Fruit fly (Drosophila melanogaster) whole organism, embryonic: ENCODE data around the gene Drice.

Experiments
- Adf1 ChIP-seq: fragments of 200-800 bp; sonication (Bioruptor generic); IDR thresholded peaks from 2 replicates; pipeline ENCODE4 v1.3.6; 2022; ENCODE audit warnings: missing biosample characterization, missing genetic modification characterization
- Blimp-1 ChIP-seq: fragments of 200-800 bp; sonication (Bioruptor generic); optimal IDR thresholded peaks from 3 replicates; lab custom pipeline; 2018; ENCODE audit warnings: missing biosample characterization, missing genetic modification characterization, mild to moderate bottlenecking, moderate library complexity, missing genetic modification reagents
- Bteb2 ChIP-seq: fragments of 200-800 bp; sonication (Bioruptor generic); optimal IDR thresholded peaks from 2 replicates; lab custom pipeline; 2016; ENCODE audit warnings: missing biosample characterization, missing genetic modification characterization
- C15 ChIP-seq: fragments of 200-800 bp; sonication (Bioruptor generic); IDR thresholded peaks from 3 replicates; pipeline ENCODE4 v1.3.6; 2022; ENCODE audit warnings: missing biosample characterization, missing genetic modification characterization
- CG12391 ChIP-seq: fragments of 200-800 bp; sonication (Bioruptor generic); optimal IDR thresholded peaks from 3 replicates; lab custom pipeline; 2018; ENCODE audit warnings: missing biosample characterization, mild to moderate bottlenecking, missing genetic modification characterization, moderate library complexity
- CG14441 ChIP-seq: fragments of 200-800 bp; sonication (Bioruptor generic); IDR thresholded peaks from 2 replicates; pipeline ENCODE4 v1.3.6; 2022; ENCODE audit warnings: missing biosample characterization, missing genetic modification characterization
- CG14710 ChIP-seq: fragments of 200-800 bp; sonication (Bioruptor generic); optimal IDR thresholded peaks from 3 replicates; lab custom pipeline; 2019; ENCODE audit warnings: missing biosample characterization, mild to moderate bottlenecking, missing genetic modification characterization, moderate library complexity
- CG16863 ChIP-seq: fragments of 200-800 bp; sonication (Bioruptor generic); optimal IDR thresholded peaks from 3 replicates; lab custom pipeline; 2016; ENCODE audit warnings: missing biosample characterization, missing genetic modification characterization
- CG17359 ChIP-seq: fragments of 200-800 bp; sonication (Bioruptor generic); optimal IDR thresholded peaks from 3 replicates; lab custom pipeline; 2018; ENCODE audit warnings: missing biosample characterization, mild to moderate bottlenecking, missing genetic modification characterization, moderate library complexity
- CG17912 ChIP-seq: fragments of 200-800 bp; sonication (Bioruptor generic); optimal IDR thresholded peaks from 2 replicates; lab custom pipeline; 2018; ENCODE audit warnings: missing biosample characterization, mild to moderate bottlenecking, missing genetic modification characterization
- CG1792 ChIP-seq: fragments of 200-800 bp; sonication (Bioruptor generic); optimal IDR thresholded peaks from 2 replicates; lab custom pipeline; 2016; ENCODE audit warnings: missing biosample characterization, missing genetic modification characterization
- CG18262 ChIP-seq: fragments of 200-800 bp; optimal IDR thresholded peaks from 3 replicates; lab custom pipeline; 2019; ENCODE audit warnings: missing biosample characterization, mild to moderate bottlenecking, missing genetic modification characterization, moderate library complexity
- CG2712 ChIP-seq: fragments of 200-800 bp; optimal IDR thresholded peaks from 3 replicates; lab custom pipeline; 2019; ENCODE audit warnings: missing biosample characterization, mild to moderate bottlenecking, missing genetic modification characterization, moderate library complexity
- CG30403 ChIP-seq: fragments of 200-800 bp; sonication (Bioruptor generic); optimal IDR thresholded peaks from 3 replicates; lab custom pipeline; 2016; ENCODE audit warnings: missing biosample characterization, missing genetic modification characterization
- CG32532 ChIP-seq: fragments of 200-800 bp; sonication (Bioruptor generic); IDR thresholded peaks from 2 replicates; pipeline ENCODE4 v1.3.6; 2022; ENCODE audit warnings: missing biosample characterization, missing genetic modification characterization
- CG3407 ChIP-seq: fragments of 200-800 bp; sonication (Bioruptor generic); optimal IDR thresholded peaks from 2 replicates; lab custom pipeline; 2018; ENCODE audit warnings: missing biosample characterization, mild to moderate bottlenecking, missing genetic modification characterization
- CG43689 ChIP-seq: fragments of 200-800 bp; sonication (Bioruptor generic); IDR thresholded peaks from 2 replicates; pipeline ENCODE4 v1.3.6; 2022; ENCODE audit warnings: missing biosample characterization, missing genetic modification characterization
- CG4424 ChIP-seq: fragments of 200-800 bp; sonication (Bioruptor generic); optimal IDR thresholded peaks from 3 replicates; lab custom pipeline; 2016; ENCODE audit warnings: missing biosample characterization, missing genetic modification characterization
- CG7839 ChIP-seq: fragments of 200-800 bp; sonication (Bioruptor generic); optimal IDR thresholded peaks from 3 replicates; lab custom pipeline; 2018; ENCODE audit warnings: missing biosample characterization, mild to moderate bottlenecking, missing genetic modification characterization, moderate library complexity
- CG9727 ChIP-seq: fragments of 200-800 bp; sonication (Bioruptor generic); optimal IDR thresholded peaks from 3 replicates; lab custom pipeline; 2017; ENCODE audit warnings: missing biosample characterization, mild to moderate bottlenecking, missing genetic modification characterization
- E2f2 ChIP-seq: fragments of 200-800 bp; sonication (Bioruptor generic); IDR thresholded peaks from 2 replicates; pipeline ENCODE4 v1.3.6; 2022; ENCODE audit warnings: missing biosample characterization, missing genetic modification characterization
- Ets97D ChIP-seq: fragments of 200-800 bp; sonication (Bioruptor generic); optimal IDR thresholded peaks from 3 replicates; lab custom pipeline; 2016; ENCODE audit warnings: missing biosample characterization, missing genetic modification characterization
- HLH54F ChIP-seq: fragments of 200-800 bp; sonication (Bioruptor generic); optimal IDR thresholded peaks from 3 replicates; lab custom pipeline; 2016; ENCODE audit warnings: missing biosample characterization, missing genetic modification characterization
- Hr3 ChIP-seq: fragments of 200-800 bp; sonication (Bioruptor generic); optimal IDR thresholded peaks from 3 replicates; lab custom pipeline; 2016; ENCODE audit warnings: missing biosample characterization, missing genetic modification characterization
- Hr51 ChIP-seq, 2 experiments: fragments of 200-800 bp; sonication (Bioruptor generic); optimal IDR thresholded peaks; 2 replicates in 1 of 2; 3 replicates in 1 of 2; lab custom pipeline; 2016 to 2018; ENCODE audit warnings: missing biosample characterization in 2 of 2, missing genetic modification characterization in 2 of 2, mild to moderate bottlenecking in 1 of 2, moderate library complexity in 1 of 2
- PHDP ChIP-seq: fragments of 200-800 bp; sonication (Bioruptor generic); optimal IDR thresholded peaks from 3 replicates; lab custom pipeline; 2018; ENCODE audit warnings: missing biosample characterization, mild to moderate bottlenecking, missing genetic modification characterization, moderate library complexity
- Rfx ChIP-seq: fragments of 200-800 bp; sonication (Bioruptor generic); IDR thresholded peaks from 2 replicates; pipeline ENCODE4 v1.3.6; 2022; ENCODE audit warnings: missing biosample characterization, missing genetic modification characterization
- Ssrp ChIP-seq: fragments of 200-800 bp; sonication (Bioruptor generic); optimal IDR thresholded peaks from 2 replicates; lab custom pipeline; 2018; ENCODE audit warnings: missing biosample characterization, mild to moderate bottlenecking, missing genetic modification characterization, moderate library complexity
- Xrp1 ChIP-seq: fragments of 200-800 bp; sonication (Bioruptor generic); IDR thresholded peaks from 2 replicates; pipeline ENCODE4 v1.3.6; 2022; ENCODE audit warnings: missing biosample characterization, missing genetic modification characterization
- al ChIP-seq: fragments of 200-800 bp; sonication (Bioruptor generic); IDR thresholded peaks from 2 replicates; pipeline ENCODE4 v1.3.6; 2022; ENCODE audit warnings: missing biosample characterization, missing genetic modification characterization
- az2 ChIP-seq: fragments of 200-800 bp; sonication (Bioruptor generic); optimal IDR thresholded peaks from 3 replicates; lab custom pipeline; 2016; ENCODE audit warnings: missing biosample characterization, missing genetic modification characterization
- bcd ChIP-seq: fragments of 200-800 bp; sonication (Bioruptor generic); optimal IDR thresholded peaks from 2 replicates; lab custom pipeline; 2017; ENCODE audit warnings: missing biosample characterization, mild to moderate bottlenecking, missing genetic modification characterization
- cas ChIP-seq: fragments of 200-800 bp; sonication (Bioruptor generic); IDR thresholded peaks from 2 replicates; pipeline ENCODE4 v1.3.6; 2022; ENCODE audit warnings: missing biosample characterization, missing genetic modification characterization
- chif ChIP-seq, 2 experiments: fragments of 200-800 bp; sonication (Bioruptor generic); optimal IDR thresholded peaks; 3 replicates each; lab custom pipeline; 2016; ENCODE audit warnings: missing biosample characterization in 2 of 2, missing genetic modification characterization in 2 of 2
- corto ChIP-seq: fragments of 200-800 bp; sonication (Bioruptor generic); optimal IDR thresholded peaks from 2 replicates; lab custom pipeline; 2016; ENCODE audit warnings: missing biosample characterization, mild to moderate bottlenecking, missing genetic modification characterization, moderate library complexity
- dysf ChIP-seq: fragments of 200-800 bp; sonication (Bioruptor generic); IDR thresholded peaks from 3 replicates; pipeline ENCODE4 v1.3.6; 2022; ENCODE audit warnings: missing biosample characterization, missing genetic modification characterization
- lbe ChIP-seq: fragments of 200-800 bp; sonication (Bioruptor generic); optimal IDR thresholded peaks from 2 replicates; lab custom pipeline; 2016; ENCODE audit warnings: missing biosample characterization, mild to moderate bottlenecking, missing genetic modification characterization
- nmo ChIP-seq: fragments of 200-800 bp; sonication (Bioruptor generic); optimal IDR thresholded peaks from 2 replicates; lab custom pipeline; 2018; ENCODE audit warnings: missing biosample characterization, mild to moderate bottlenecking, missing genetic modification characterization, moderate library complexity
- nom ChIP-seq: fragments of 200-800 bp; sonication (Bioruptor generic); optimal IDR thresholded peaks from 2 replicates; lab custom pipeline; 2017; ENCODE audit warnings: missing biosample characterization, missing genetic modification characterization, mild to moderate bottlenecking, moderate library complexity, missing genetic modification reagents
- odd ChIP-seq: fragments of 200-800 bp; sonication (Bioruptor generic); optimal IDR thresholded peaks from 2 replicates; lab custom pipeline; 2017; ENCODE audit warnings: missing biosample characterization, mild to moderate bottlenecking, missing genetic modification characterization
- onecut ChIP-seq: fragments of 200-800 bp; sonication (Bioruptor generic); IDR thresholded peaks from 2 replicates; pipeline ENCODE4 v1.3.6; 2022; ENCODE audit warnings: missing biosample characterization, missing genetic modification characterization
- phol ChIP-seq: fragments of 200-800 bp; sonication (Bioruptor generic); optimal IDR thresholded peaks from 3 replicates; lab custom pipeline; 2018; ENCODE audit warnings: missing biosample characterization, mild to moderate bottlenecking, missing genetic modification characterization, moderate library complexity
- prd ChIP-seq, 3 experiments: fragments of >200 bp in 2 of 3; fragments of 200-800 bp in 1 of 3; sonication (Bioruptor generic) in 1 of 3; optimal IDR thresholded peaks in 2 of 3; IDR thresholded peaks in 1 of 3; 2 replicates in 2 of 3; 3 replicates in 1 of 3; pipeline versions ENCODE4 v1.3.6 to Lab custom; 2017 to 2022; ENCODE audit warnings: missing biosample characterization in 1 of 3, missing genetic modification characterization in 1 of 3
- repo ChIP-seq: fragments of 200-800 bp; sonication (Bioruptor generic); optimal IDR thresholded peaks from 2 replicates; lab custom pipeline; 2016; ENCODE audit warnings: missing biosample characterization, missing genetic modification characterization
- sug ChIP-seq: fragments of 200-800 bp; optimal IDR thresholded peaks from 2 replicates; lab custom pipeline; 2019; ENCODE audit warnings: missing biosample characterization, mild to moderate bottlenecking, missing genetic modification characterization, moderate library complexity
- tx ChIP-seq: fragments of 200-800 bp; sonication (Bioruptor generic); optimal IDR thresholded peaks from 2 replicates; lab custom pipeline; 2016; ENCODE audit warnings: missing biosample characterization, missing genetic modification characterization
- unpg ChIP-seq: fragments of 200-800 bp; sonication (Bioruptor generic); optimal IDR thresholded peaks from 3 replicates; lab custom pipeline; 2018; ENCODE audit warnings: missing biosample characterization, mild to moderate bottlenecking, missing genetic modification characterization, moderate library complexity
- wek ChIP-seq: fragments of 200-800 bp; sonication (Bioruptor generic); optimal IDR thresholded peaks from 3 replicates; lab custom pipeline; 2018; ENCODE audit warnings: missing biosample characterization, mild to moderate bottlenecking, missing genetic modification characterization, moderate library complexity
- zen ChIP-seq: fragments of 200-800 bp; sonication (Bioruptor generic); optimal IDR thresholded peaks from 3 replicates; lab custom pipeline; 2018; ENCODE audit warnings: missing biosample characterization, mild to moderate bottlenecking, missing genetic modification characterization, moderate library complexity

Drice gene

dm6 chr3R:29763154-29763553 lies 36.3 kb upstream of the Drice start:
- TF ChIP-seq prd (optimal IDR thresholded peaks at IDR 0.05; lab: Kevin White, UChicago) = no peak
- TF ChIP-seq prd (GFP tag; IDR thresholded peaks at IDR 0.05; lab: Robert Waterston, UW) = peak; percentile 73
- TF ChIP-seq CG17359 = peak; percentile 40
- TF ChIP-seq CG4424 = peak; percentile 52
- peak; percentile 7 for TF ChIP-seq CG18262 (tag; lab: Kevin White, UChicago)
- 0 out of 2 replicates have a peak, but pooled peaks have one; percentile 18 for TF ChIP-seq CG43689
- peak; percentile 32; the same call in 1 of the 2 replicates for TF ChIP-seq Rfx
- 0 out of 3 replicates have a peak, but pooled peaks have one; percentile 40 for TF ChIP-seq C15 (GFP tag; lab: Robert Waterston, UW)
- TF ChIP-seq Adf1 = no peak
- TF ChIP-seq repo (GFP tag; lab: Kevin White, UChicago) = peak; percentile 17
- TF ChIP-seq CG32532 = peak; percentile 50; the same call in 1 of the 2 replicates
- peak; percentile 13 for TF ChIP-seq nmo (GFP tag; lab: Kevin White, UChicago)
- TF ChIP-seq CG7839 (tag; lab: Kevin White, UChicago) = peak; percentile 35
- no peak for TF ChIP-seq CG3407 (GFP tag; lab: Kevin White, UChicago)
- TF ChIP-seq wek (GFP tag; lab: Kevin White, UChicago) = no peak
- TF ChIP-seq zen = peak; percentile 20
- TF ChIP-seq Hr51 (GFP tag; optimal IDR thresholded peaks at IDR 0.05; lab: Kevin White, UChicago) = peak in 1 of 2 experiments; percentile 28
- peak; percentile 39 for TF ChIP-seq Blimp-1 (GFP tag; lab: Kevin White, UChicago)
- TF ChIP-seq CG2712 (tag; lab: Kevin White, UChicago) = peak; percentile 42
- no peak for TF ChIP-seq CG17912 (GFP tag; lab: Kevin White, UChicago)
- TF ChIP-seq Hr3 (GFP tag; lab: Kevin White, UChicago) = peak; percentile 6
- no peak for TF ChIP-seq odd (GFP tag; lab: Kevin White, UChicago)
- peak; percentile 8 for TF ChIP-seq Ssrp (tag; lab: Kevin White, UChicago)
- TF ChIP-seq PHDP (tag; lab: Kevin White, UChicago) = peak; percentile 26
- peak; percentile 31 for TF ChIP-seq CG30403 (GFP tag; lab: Kevin White, UChicago)
- no peak for TF ChIP-seq onecut (GFP tag; lab: Robert Waterston, UW)
- peak; percentile 98 for TF ChIP-seq lbe (GFP tag; lab: Kevin White, UChicago)
- TF ChIP-seq HLH54F (GFP tag; lab: Kevin White, UChicago) = peak; percentile 21
- TF ChIP-seq unpg (GFP tag; lab: Kevin White, UChicago) = peak; percentile 44
- peak; percentile 60; the same call in 1 of the 2 replicates for TF ChIP-seq Xrp1 (GFP tag; lab: Robert Waterston, UW)
- peak; percentile 26 to 47 for TF ChIP-seq chif (GFP tag; optimal IDR thresholded peaks at IDR 0.05; lab: Kevin White, UChicago)
- TF ChIP-seq Ets97D (GFP tag; lab: Kevin White, UChicago) = peak; percentile 4
- TF ChIP-seq CG9727 (GFP tag; lab: Kevin White, UChicago) = peak; percentile 17
- TF ChIP-seq CG12391 (tag; lab: Kevin White, UChicago) = peak; percentile 13
- TF ChIP-seq tx (GFP tag; lab: Kevin White, UChicago) = peak; percentile 5
- peak; percentile 19 for TF ChIP-seq CG16863
- TF ChIP-seq nom (GFP tag; lab: Kevin White, UChicago) = peak; percentile 47
- TF ChIP-seq sug (tag; lab: Kevin White, UChicago) = no peak
- 0 out of 2 replicates have a peak, but pooled peaks have one; percentile 10 for TF ChIP-seq E2f2 (GFP tag; lab: Robert Waterston, UW)
- TF ChIP-seq az2 = peak; percentile 2
- peak; percentile 23 for TF ChIP-seq CG14710 (tag; lab: Kevin White, UChicago)
- TF ChIP-seq al (GFP tag; lab: Robert Waterston, UW) = peak; percentile 16; the same call in 1 of the 2 replicates
- peak; percentile 45 for TF ChIP-seq phol (tag; lab: Kevin White, UChicago)
- TF ChIP-seq Bteb2 (GFP tag; lab: Kevin White, UChicago) = peak; percentile 23
- peak; percentile 38 for TF ChIP-seq CG1792
- TF ChIP-seq CG14441 (GFP tag; lab: Robert Waterston, UW) = 0 out of 2 replicates have a peak, but pooled peaks have one; percentile 21
- peak; percentile 47; the same call in 2 of the 3 replicates for TF ChIP-seq dysf (GFP tag; lab: Robert Waterston, UW)
- TF ChIP-seq corto = peak; percentile 82
- peak; percentile 20 for TF ChIP-seq bcd
- TF ChIP-seq cas (GFP tag; lab: Robert Waterston, UW) = no peak
